Worm (Caenorhabditis elegans) whole organism, midembryonic: ENCODE measurements around the gene alh-12.
A peak's percentile ranks its signal among the peaks of the same experiment; 100 is the strongest.

Experiments
- T22C8.4 ChIP-seq: fragments of 200-800 bp; sonication (Bioruptor generic); IDR thresholded peaks from 2 replicates; pipeline ENCODE4 v1.3.6; 2022; ENCODE audit warnings: missing genetic modification characterization, missing compliant biosample characterization
- cog-1 ChIP-seq: sonication (generic microtip); optimal IDR thresholded peaks from 2 replicates; lab custom pipeline; 2016; ENCODE audit warnings: missing genetic modification characterization, missing compliant biosample characterization
- flt-1 ChIP-seq: fragments of 200-800 bp; sonication (Bioruptor generic); IDR thresholded peaks from 2 replicates; pipeline ENCODE4 v1.3.6; 2022; ENCODE audit warnings: missing genetic modification characterization, missing compliant biosample characterization
- klf-2 ChIP-seq: fragments of 200-800 bp; sonication (Bioruptor generic); conservative IDR thresholded peaks from 2 replicates; pipeline ENCODE4 v1.3.6; 2022; ENCODE audit warnings: missing genetic modification reagents, missing genetic modification characterization, missing compliant biosample characterization
- med-1 ChIP-seq: sonication (generic microtip); optimal IDR thresholded peaks from 2 replicates; lab custom pipeline; 2017; ENCODE audit warnings: missing genetic modification characterization, mild to moderate bottlenecking, missing compliant biosample characterization, antibody characterized with exemption, missing genetic modification reagents; ENCODE audit not compliant: insufficient read depth
- ref-1 ChIP-seq: fragments of 200-800 bp; sonication (Bioruptor generic); conservative IDR thresholded peaks from 2 replicates; pipeline ENCODE4 v1.3.6; 2022; ENCODE audit warnings: missing genetic modification reagents, missing genetic modification characterization, missing compliant biosample characterization
- tab-1 ChIP-seq: fragments of 200-800 bp; sonication (Bioruptor generic); IDR thresholded peaks from 2 replicates; pipeline ENCODE4 v1.3.6; 2022; ENCODE audit warnings: missing genetic modification characterization, missing compliant biosample characterization
- ztf-23 ChIP-seq: fragments of 200-800 bp; sonication (Bioruptor generic); IDR thresholded peaks from 2 replicates; pipeline ENCODE4 v1.3.6; 2022; ENCODE audit warnings: missing genetic modification reagents, missing genetic modification characterization, missing compliant biosample characterization
- ztf-29 ChIP-seq: fragments of 200-800 bp; sonication (Bioruptor generic); IDR thresholded peaks from 2 replicates; pipeline ENCODE4 v1.3.6; 2022; ENCODE audit warnings: missing genetic modification reagents, missing genetic modification characterization, missing compliant biosample characterization

Gene alh-12

ce11 chrIII:7488303-7488702 lies 34.4 kb downstream of the alh-12 start:
- TF ChIP-seq ztf-29 (GFP tag; lab: Robert Waterston, UW): no peak
- no peak for TF ChIP-seq ref-1 (GFP tag; lab: Robert Waterston, UW)
- TF ChIP-seq flt-1 (GFP tag; lab: Robert Waterston, UW): no peak
- TF ChIP-seq med-1 (GFP tag; lab: Kevin White, UChicago): no peak
- no peak for TF ChIP-seq ztf-23 (GFP tag; lab: Robert Waterston, UW)
- TF ChIP-seq klf-2 (GFP tag; lab: Robert Waterston, UW): no peak
- no peak for TF ChIP-seq tab-1 (GFP tag; lab: Robert Waterston, UW)
- no peak for TF ChIP-seq cog-1 (tag; lab: Kevin White, UChicago)
- no peak for TF ChIP-seq T22C8.4 (GFP tag; lab: Robert Waterston, UW)

ce11 chrIII:7489055-7489534 lies 35.2 kb downstream of the alh-12 start, which contains the start of gene mup-4:
TSS of gene mup-4 (minus strand) at chrIII:7489105.
- TF ChIP-seq cog-1 (tag; lab: Kevin White, UChicago) (no peak), flt-1 (GFP tag; lab: Robert Waterston, UW) (no peak), ztf-29 (GFP tag; lab: Robert Waterston, UW) (no peak), klf-2 (GFP tag; lab: Robert Waterston, UW) (no peak), med-1 (GFP tag; lab: Kevin White, UChicago) (no peak), tab-1 (GFP tag; lab: Robert Waterston, UW) (no peak), ztf-23 (GFP tag; lab: Robert Waterston, UW) (no peak), T22C8.4 (GFP tag; lab: Robert Waterston, UW) (no peak), ref-1 (GFP tag; lab: Robert Waterston, UW) (no peak)

ce11 chrIII:7490061-7490460 lies 36.2 kb downstream of the alh-12 start:
- no peak for TF ChIP-seq T22C8.4 (GFP tag; lab: Robert Waterston, UW)
- no peak for TF ChIP-seq tab-1 (GFP tag; lab: Robert Waterston, UW)
- TF ChIP-seq klf-2 (GFP tag; lab: Robert Waterston, UW): no peak
- no peak for TF ChIP-seq flt-1 (GFP tag; lab: Robert Waterston, UW)
- no peak for TF ChIP-seq med-1 (GFP tag; lab: Kevin White, UChicago)
- TF ChIP-seq ztf-23 (GFP tag; lab: Robert Waterston, UW): no peak

DNA sequence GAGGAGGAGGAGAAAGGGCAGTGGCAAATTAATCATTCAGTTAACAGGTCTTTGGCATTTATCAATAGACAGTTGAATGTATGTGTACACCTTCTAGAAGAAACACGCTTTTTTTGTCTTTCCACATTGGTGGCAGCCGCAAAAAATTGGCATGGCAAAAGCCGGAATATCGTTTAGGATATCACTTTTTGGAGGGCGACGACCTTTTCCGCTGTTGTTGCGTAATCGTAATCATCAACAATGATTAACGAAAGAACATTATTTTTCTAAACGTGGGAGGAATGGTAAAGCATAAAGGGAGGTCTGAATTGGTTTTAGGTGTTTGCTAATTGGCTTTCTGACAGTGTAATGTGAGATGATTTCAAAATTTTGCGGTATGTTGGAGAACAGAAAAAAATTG lies 38.1 kb downstream of the alh-12 start:
- TF ChIP-seq klf-2 (GFP tag; lab: Robert Waterston, UW) (no peak), flt-1 (GFP tag; lab: Robert Waterston, UW) (no peak), ztf-23 (GFP tag; lab: Robert Waterston, UW) (no peak), ref-1 (GFP tag; lab: Robert Waterston, UW) (no peak), tab-1 (GFP tag; lab: Robert Waterston, UW) (no peak), T22C8.4 (GFP tag; lab: Robert Waterston, UW) (no peak), cog-1 (tag; lab: Kevin White, UChicago) (no peak), ztf-29 (GFP tag; lab: Robert Waterston, UW) (no peak)

DNA sequence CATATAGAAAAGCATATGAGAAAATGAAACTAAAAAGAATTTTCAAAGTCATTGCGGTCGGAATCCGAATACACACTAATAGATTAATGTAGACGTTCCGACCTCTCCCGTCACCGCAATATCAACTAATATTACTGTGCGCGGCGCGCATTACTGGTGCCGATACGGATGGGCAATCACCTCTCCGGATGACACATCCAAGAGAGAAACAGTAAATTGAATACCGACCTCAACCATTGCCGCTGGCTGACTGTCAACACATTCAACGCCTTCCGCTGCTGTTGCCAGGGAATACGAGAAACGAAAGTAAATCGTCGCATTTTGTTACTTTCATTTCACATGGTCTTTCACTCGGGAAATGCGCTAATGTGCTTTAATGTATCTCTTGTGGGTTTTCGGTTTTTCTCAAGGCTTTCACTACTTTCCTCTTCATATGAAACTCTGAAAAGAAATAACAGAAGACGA lies 41.0 kb downstream of the alh-12 start:
- peak; percentile 78 for TF ChIP-seq flt-1 (GFP tag; lab: Robert Waterston, UW)
- no peak for TF ChIP-seq ref-1 (GFP tag; lab: Robert Waterston, UW)

ce11 chrIII:7495616-7496146 lies 41.8 kb downstream of the alh-12 start:
- TF ChIP-seq ztf-23 (GFP tag; lab: Robert Waterston, UW) (no peak), klf-2 (GFP tag; lab: Robert Waterston, UW) (no peak), flt-1 (GFP tag; lab: Robert Waterston, UW) (no peak), ztf-29 (GFP tag; lab: Robert Waterston, UW) (no peak), T22C8.4 (GFP tag; lab: Robert Waterston, UW) (no peak), tab-1 (GFP tag; lab: Robert Waterston, UW) (no peak), ref-1 (GFP tag; lab: Robert Waterston, UW) (no peak), cog-1 (tag; lab: Kevin White, UChicago) (no peak), med-1 (GFP tag; lab: Kevin White, UChicago) (no peak)

DNA sequence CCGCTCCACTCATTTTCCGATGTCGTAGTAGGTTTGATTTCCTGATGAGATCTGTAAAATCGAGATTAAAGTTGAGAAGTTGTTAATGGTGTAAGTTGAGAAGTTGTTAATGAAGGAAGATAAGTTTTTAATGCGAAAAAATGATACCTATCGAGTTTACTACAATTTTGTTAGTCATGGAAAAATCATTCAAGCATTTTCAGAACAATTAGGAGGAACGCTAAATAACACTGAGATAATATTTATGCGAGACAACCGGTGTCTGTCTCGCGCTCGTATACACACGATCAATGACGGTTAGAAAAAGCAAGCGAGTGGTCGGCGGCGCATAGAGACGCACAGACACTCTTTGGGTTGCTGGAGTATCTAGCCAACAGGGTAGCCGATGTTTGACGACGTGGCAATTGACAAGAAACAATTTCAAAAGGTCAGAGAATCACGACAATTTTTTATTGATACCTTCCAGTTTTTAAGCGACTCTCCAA lies 44.0 kb downstream of the alh-12 start, which contains the start of gene cgh-1:
cgh-1 (minus strand) TSS at position 51 of the 485 bp plus-strand sequence.
- TF ChIP-seq ztf-23 (GFP tag; lab: Robert Waterston, UW) (no peak), cog-1 (tag; lab: Kevin White, UChicago) (no peak), ztf-29 (GFP tag; lab: Robert Waterston, UW) (no peak), med-1 (GFP tag; lab: Kevin White, UChicago) (no peak), tab-1 (GFP tag; lab: Robert Waterston, UW) (no peak), ref-1 (GFP tag; lab: Robert Waterston, UW) (no peak), klf-2 (GFP tag; lab: Robert Waterston, UW) (no peak), T22C8.4 (GFP tag; lab: Robert Waterston, UW) (no peak), flt-1 (GFP tag; lab: Robert Waterston, UW) (no peak)

- TF ChIP-seq ztf-29 (GFP tag; lab: Robert Waterston, UW) (peak; percentile 69), med-1 (GFP tag; lab: Kevin White, UChicago) (no peak), ref-1 (GFP tag; lab: Robert Waterston, UW) (no peak), flt-1 (GFP tag; lab: Robert Waterston, UW) (peak; percentile 61; the same call in 1 of the 2 replicates), ztf-23 (GFP tag; lab: Robert Waterston, UW) (peak; percentile 64; the same call in 1 of the 2 replicates), cog-1 (tag; lab: Kevin White, UChicago) (peak; percentile 63), T22C8.4 (GFP tag; lab: Robert Waterston, UW) (no peak), tab-1 (GFP tag; lab: Robert Waterston, UW) (0 out of 2 replicates have a peak, but pooled peaks have one; percentile 20), klf-2 (GFP tag; lab: Robert Waterston, UW) (no peak)
These were observed 44.5 kb downstream of the alh-12 start for ce11 chrIII:7498346-7498745.
